Fruit fly (Drosophila melanogaster) S2 (cell line): ENCODE data around the gene CG2006.

ENCODE experiments used
- CG8478 ChIP-seq: fragments of >200 bp; optimal IDR thresholded peaks from 2 replicates; lab custom pipeline; 2018
- CTCF ChIP-seq, 2 experiments: fragments of >200 bp; optimal IDR thresholded peaks; 2 replicates each; lab custom pipeline; 2018

CG2006 gene

dm6 chr3R:29522164-29522563, 32.9 kb downstream of the CG2006 start:
- TF ChIP-seq CG8478 (no peak), CTCF (optimal IDR thresholded peaks at IDR 0.05; lab: Kevin White, UChicago) (no peak)

- TF ChIP-seq CG8478 (no peak), CTCF (optimal IDR thresholded peaks at IDR 0.05; lab: Kevin White, UChicago) (no peak)
Observed at dm6 chr3R:29523978-29524775, 34.9 kb downstream of the CG2006 start.

- TF ChIP-seq CG8478 (no peak), CTCF (optimal IDR thresholded peaks at IDR 0.05; lab: Kevin White, UChicago) (no peak)
Observed at dm6 chr3R:29526565-29526964, 37.3 kb downstream of the CG2006 start.

dm6 chr3R:29538436-29538835, 49.2 kb downstream of the CG2006 start:
- TF ChIP-seq CTCF (optimal IDR thresholded peaks at IDR 0.05; lab: Kevin White, UChicago), result no peak
- no peak for TF ChIP-seq CG8478
